Worm (Caenorhabditis elegans) whole organism, L2 larva: ENCODE results near the gene flp-3.
A peak's percentile ranks its signal among the peaks of the same experiment; 100 is the strongest.

Experiments used
- ama-1 ChIP-seq: fragments of 150-350 bp; optimal IDR thresholded peaks from 2 replicates; lab custom pipeline; 2018; ENCODE audit warnings: inconsistent platforms
- blmp-1 ChIP-seq: sonication (generic microtip); optimal IDR thresholded peaks from 2 replicates; lab custom pipeline; 2017; ENCODE audit warnings: missing genetic modification characterization, mild to moderate bottlenecking, missing compliant biosample characterization, antibody characterized with exemption, moderate library complexity; ENCODE audit not compliant: insufficient read depth
- ceh-82 ChIP-seq: fragments of 150-350 bp; optimal IDR thresholded peaks from 2 replicates; lab custom pipeline; 2014; ENCODE audit warnings: missing biosample characterization, missing genetic modification characterization
- crh-2 ChIP-seq: sonication (generic microtip); optimal IDR thresholded peaks from 2 replicates; lab custom pipeline; 2017; ENCODE audit warnings: missing biosample characterization, missing genetic modification characterization
- fos-1 ChIP-seq: fragments of 150-350 bp; optimal IDR thresholded peaks from 2 replicates; lab custom pipeline; 2014; ENCODE audit warnings: missing biosample characterization, missing genetic modification characterization
- mdl-1 ChIP-seq, 2 experiments: fragments of 150-350 bp in 1 of 2; sonication (generic microtip) in 1 of 2; optimal IDR thresholded peaks; 2 replicates each; lab custom pipeline; 2017; ENCODE audit warnings: missing biosample characterization in 2 of 2, missing genetic modification characterization in 2 of 2
- nhr-237 ChIP-seq: fragments of 150-350 bp; optimal IDR thresholded peaks from 2 replicates; lab custom pipeline; 2014; ENCODE audit warnings: missing biosample characterization, missing genetic modification characterization
- nhr-6 ChIP-seq: fragments of 150-350 bp; optimal IDR thresholded peaks from 2 replicates; lab custom pipeline; 2014; ENCODE audit warnings: missing biosample characterization, missing genetic modification characterization
- snpc-4 ChIP-seq: fragments of 150-350 bp; optimal IDR thresholded peaks from 2 replicates; lab custom pipeline; 2014; ENCODE audit warnings: missing biosample characterization, missing genetic modification characterization
- zag-1 ChIP-seq: fragments of 150-350 bp; optimal IDR thresholded peaks from 2 replicates; lab custom pipeline; 2014; ENCODE audit warnings: missing biosample characterization, missing genetic modification characterization

DNA sequence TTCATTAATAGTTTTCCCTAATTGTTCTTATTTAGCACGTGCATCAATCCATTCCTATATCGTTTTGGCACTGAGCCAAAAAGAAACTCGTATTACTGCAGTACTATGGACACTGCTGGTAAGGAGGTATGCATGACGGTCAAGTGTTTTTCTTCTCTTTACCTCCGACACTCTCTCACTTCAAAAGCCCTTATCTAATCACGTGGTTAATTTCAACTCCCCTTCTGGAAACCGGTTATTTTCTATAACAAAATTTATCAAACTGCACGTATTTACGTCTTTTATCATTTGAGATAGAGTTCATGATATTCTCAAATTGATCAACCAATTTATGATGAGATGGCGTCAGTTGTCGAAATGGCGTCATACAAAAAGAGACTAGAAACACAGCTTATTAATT is 41.1 kb downstream of the flp-3 start:
- TF ChIP-seq mdl-1 (tag; optimal IDR thresholded peaks at IDR 0.05; lab: Kevin White, UChicago) (peak in 1 of 2 experiments; percentile 44), zag-1 (no peak), fos-1 (tag; lab: Kevin White, UChicago) (peak; percentile 70), snpc-4 (tag; lab: Kevin White, UChicago) (no peak), ama-1 (no peak), nhr-237 (tag; lab: Kevin White, UChicago) (no peak), crh-2 (tag; lab: Kevin White, UChicago) (peak; percentile 76), ceh-82 (no peak), nhr-6 (tag; lab: Kevin White, UChicago) (no peak), blmp-1 (tag; lab: Kevin White, UChicago) (peak; percentile 77)
